Worm (Caenorhabditis elegans) whole organism, young adult: ENCODE results near the gene Y43F8C.7.
A peak's percentile ranks its signal among the peaks of the same experiment; 100 is the strongest.

Source experiments
- B0019.2 ChIP-seq: fragments of 200-800 bp; sonication (Bioruptor generic); conservative IDR thresholded peaks from 2 replicates; pipeline ENCODE4 v1.3.6; 2022; ENCODE audit warnings: missing genetic modification reagents, missing genetic modification characterization, missing compliant biosample characterization
- C06A6.2 ChIP-seq: fragments of 200-800 bp; sonication (Bioruptor generic); conservative IDR thresholded peaks from 2 replicates; pipeline ENCODE4 v1.3.6; 2022; ENCODE audit warnings: missing genetic modification characterization, missing compliant biosample characterization
- C17E4.6 ChIP-seq: fragments of 200-800 bp; sonication (Bioruptor generic); IDR thresholded peaks from 2 replicates; pipeline ENCODE4 v1.3.6; 2022; ENCODE audit warnings: missing genetic modification reagents, missing genetic modification characterization, missing compliant biosample characterization
- D2030.7 ChIP-seq: fragments of 200-800 bp; sonication (Bioruptor generic); IDR thresholded peaks from 2 replicates; pipeline ENCODE4 v1.3.6; 2022; ENCODE audit warnings: missing genetic modification reagents, missing genetic modification characterization, missing compliant biosample characterization
- F22D6.2 ChIP-seq: sonication (generic microtip); optimal IDR thresholded peaks from 2 replicates; lab custom pipeline; 2016; ENCODE audit warnings: mild to moderate bottlenecking, missing genetic modification characterization, missing compliant biosample characterization
- F23B12.7 ChIP-seq: sonication (generic microtip); optimal IDR thresholded peaks from 2 replicates; lab custom pipeline; 2017; ENCODE audit warnings: missing genetic modification characterization, mild to moderate bottlenecking, missing compliant biosample characterization, antibody characterized with exemption, moderate library complexity; ENCODE audit not compliant: insufficient read depth
- F49E8.2 ChIP-seq: sonication (generic microtip); optimal IDR thresholded peaks from 3 replicates; lab custom pipeline; 2017; ENCODE audit warnings: missing genetic modification characterization, mild to moderate bottlenecking, missing compliant biosample characterization, antibody characterized with exemption, moderate library complexity; ENCODE audit not compliant: insufficient read depth
- F55B11.4 ChIP-seq: sonication (generic microtip); optimal IDR thresholded peaks from 2 replicates; lab custom pipeline; 2016; ENCODE audit warnings: missing compliant biosample characterization, missing genetic modification characterization, borderline replicate concordance; ENCODE audit not compliant: insufficient read depth
- F57A8.1 ChIP-seq: fragments of 200-800 bp; sonication (Bioruptor generic); optimal IDR thresholded peaks from 2 replicates; lab custom pipeline; 2018; ENCODE audit warnings: mild to moderate bottlenecking, missing genetic modification characterization, moderate library complexity, missing compliant biosample characterization
- K11D2.4 ChIP-seq: fragments of 200-800 bp; sonication (Bioruptor generic); IDR thresholded peaks from 2 replicates; pipeline ENCODE4 v1.3.6; 2022; ENCODE audit warnings: missing genetic modification reagents, missing genetic modification characterization, missing compliant biosample characterization
- T07F8.4 ChIP-seq: sonication (generic microtip); optimal IDR thresholded peaks from 2 replicates; lab custom pipeline; 2016; ENCODE audit warnings: mild to moderate bottlenecking, missing genetic modification characterization, moderate library complexity, missing compliant biosample characterization
- Y53F4B.3 ChIP-seq: fragments of 200-800 bp; sonication (Bioruptor generic); IDR thresholded peaks from 2 replicates; pipeline ENCODE4 v1.3.6; 2022; ENCODE audit warnings: missing genetic modification reagents, missing genetic modification characterization, missing compliant biosample characterization
- Y67H2A.10 ChIP-seq: fragments of 200-800 bp; sonication (Bioruptor generic); conservative IDR thresholded peaks from 2 replicates; pipeline ENCODE4 v1.3.6; 2022; ENCODE audit warnings: missing genetic modification reagents, missing genetic modification characterization, missing compliant biosample characterization
- ZK185.1 ChIP-seq: sonication (generic microtip); optimal IDR thresholded peaks from 2 replicates; lab custom pipeline; 2016; ENCODE audit warnings: mild to moderate bottlenecking, missing genetic modification characterization, missing compliant biosample characterization; ENCODE audit not compliant: poor library complexity, severe bottlenecking
- aptf-2 ChIP-seq: fragments of 200-800 bp; sonication (Bioruptor generic); conservative IDR thresholded peaks from 2 replicates; pipeline ENCODE4 v1.3.6; 2022; ENCODE audit warnings: missing genetic modification reagents, missing genetic modification characterization, missing compliant biosample characterization
- attf-6 ChIP-seq: fragments of 200-800 bp; sonication (Bioruptor generic); IDR thresholded peaks from 2 replicates; pipeline ENCODE4 v1.3.6; 2022; ENCODE audit warnings: missing genetic modification reagents, missing genetic modification characterization, missing compliant biosample characterization
- ceh-58 ChIP-seq: fragments of 200-800 bp; sonication (Bioruptor generic); IDR thresholded peaks from 2 replicates; pipeline ENCODE4 v1.3.6; 2022; ENCODE audit warnings: missing genetic modification characterization, missing compliant biosample characterization
- ceh-91 ChIP-seq: fragments of 200-800 bp; sonication (Bioruptor generic); IDR thresholded peaks from 2 replicates; pipeline ENCODE4 v1.3.6; 2022; ENCODE audit warnings: missing genetic modification reagents, missing genetic modification characterization, missing compliant biosample characterization
- dpl-1 ChIP-seq: fragments of 150-350 bp; optimal IDR thresholded peaks from 2 replicates; lab custom pipeline; 2014; ENCODE audit warnings: missing biosample characterization, missing genetic modification reagents, missing genetic modification characterization
- efl-1 ChIP-seq: fragments of 150-350 bp; optimal IDR thresholded peaks from 2 replicates; lab custom pipeline; 2014; ENCODE audit warnings: missing biosample characterization, missing genetic modification reagents, missing genetic modification characterization
- egrh-3 ChIP-seq: fragments of 200-800 bp; sonication (Bioruptor generic); IDR thresholded peaks from 2 replicates; pipeline ENCODE4 v1.3.6; 2022; ENCODE audit warnings: missing genetic modification reagents, missing genetic modification characterization, missing compliant biosample characterization
- hlh-26 ChIP-seq: fragments of 200-800 bp; sonication (Bioruptor generic); conservative IDR thresholded peaks from 2 replicates; pipeline ENCODE4 v1.3.6; 2022; ENCODE audit warnings: missing genetic modification reagents, missing genetic modification characterization, missing compliant biosample characterization
- hmg-20 ChIP-seq: fragments of 200-800 bp; sonication (Bioruptor generic); IDR thresholded peaks from 2 replicates; pipeline ENCODE4 v1.3.6; 2022; ENCODE audit warnings: missing genetic modification reagents, missing genetic modification characterization, missing compliant biosample characterization
- hsf-1 ChIP-seq: fragments of 200-800 bp; sonication (Bioruptor generic); IDR thresholded peaks from 2 replicates; pipeline ENCODE4 v1.3.6; 2022; ENCODE audit warnings: missing genetic modification reagents, missing genetic modification characterization, missing compliant biosample characterization
- lag-1 ChIP-seq: fragments of 200-800 bp; sonication (Bioruptor generic); IDR thresholded peaks from 2 replicates; pipeline ENCODE4 v1.3.6; 2022; ENCODE audit warnings: missing genetic modification reagents, missing genetic modification characterization, missing compliant biosample characterization
- lin-35 ChIP-seq, 3 experiments: fragments of 150-350 bp in 2 of 3; sonication (generic microtip) in 1 of 3; optimal IDR thresholded peaks; 2 replicates each; lab custom pipeline; 2014 to 2018; ENCODE audit warnings: missing biosample characterization in 3 of 3, missing genetic modification characterization in 3 of 3, missing genetic modification reagents in 3 of 3
- lin-54 ChIP-seq: fragments of 200-800 bp; sonication (Bioruptor generic); optimal IDR thresholded peaks from 2 replicates; lab custom pipeline; 2018; ENCODE audit warnings: mild to moderate bottlenecking, missing genetic modification characterization, missing compliant biosample characterization
- lsl-1 ChIP-seq: fragments of 200-800 bp; sonication (Bioruptor generic); optimal IDR thresholded peaks from 2 replicates; lab custom pipeline; 2018; ENCODE audit warnings: mild to moderate bottlenecking, missing genetic modification characterization, moderate library complexity, missing compliant biosample characterization
- madf-6 ChIP-seq: fragments of 200-800 bp; sonication (Bioruptor generic); IDR thresholded peaks from 2 replicates; pipeline ENCODE4 v1.3.6; 2022; ENCODE audit warnings: missing genetic modification reagents, missing genetic modification characterization, missing compliant biosample characterization
- madf-8 ChIP-seq: fragments of 200-800 bp; sonication (Bioruptor generic); conservative IDR thresholded peaks from 2 replicates; pipeline ENCODE4 v1.3.6; 2022; ENCODE audit warnings: missing genetic modification reagents, missing genetic modification characterization, missing compliant biosample characterization
- mxl-1 ChIP-seq: sonication (generic microtip); optimal IDR thresholded peaks from 2 replicates; lab custom pipeline; 2016; ENCODE audit warnings: missing genetic modification characterization, missing compliant biosample characterization
- rpc-1 ChIP-seq, 2 experiments: fragments of 150-350 bp in 1 of 2; sonication (generic microtip) in 1 of 2; optimal IDR thresholded peaks; 2 replicates each; lab custom pipeline; 2014 to 2018; ENCODE audit warnings: missing biosample characterization in 1 of 2, missing genetic modification characterization in 1 of 2, missing genetic modification reagents in 1 of 2, missing genotype in 1 of 2
- xnd-1 ChIP-seq: sonication (generic microtip); optimal IDR thresholded peaks from 2 replicates; lab custom pipeline; 2016; ENCODE audit warnings: missing genotype, missing genetic modification reagents, missing genetic modification characterization, missing compliant biosample characterization
- zfh-2 ChIP-seq: fragments of 200-800 bp; sonication (Bioruptor generic); conservative IDR thresholded peaks from 2 replicates; pipeline ENCODE4 v1.3.6; 2022; ENCODE audit warnings: missing genetic modification reagents, missing genetic modification characterization, missing compliant biosample characterization

Y43F8C.7 gene

DNA sequence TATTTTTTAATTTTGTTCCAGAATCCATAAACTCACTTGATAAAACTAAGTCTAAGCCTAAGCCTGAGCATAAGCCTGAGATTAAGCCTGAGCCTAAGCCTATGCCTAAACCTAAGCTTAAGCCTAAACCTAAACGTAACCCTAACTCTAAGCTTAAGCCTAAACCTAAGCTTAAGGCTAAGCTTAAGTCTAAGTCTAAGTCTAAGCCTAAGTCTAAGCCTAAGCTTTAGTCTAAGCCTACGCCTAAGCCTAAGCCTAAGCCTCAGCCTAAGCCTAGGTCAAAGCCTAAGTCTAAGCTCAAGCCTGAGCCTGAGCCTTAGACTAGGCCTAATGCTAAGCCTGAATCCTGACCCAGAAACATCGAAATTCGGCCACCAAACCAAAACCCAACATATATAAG, 20.7 kb upstream of the Y43F8C.7 start:
- TF ChIP-seq xnd-1 (tag; lab: Kevin White, UChicago) (no peak), F55B11.4 (tag; lab: Kevin White, UChicago) (no peak), T07F8.4 (tag; lab: Kevin White, UChicago) (no peak), lag-1 (no peak), F23B12.7 (tag; lab: Kevin White, UChicago) (no peak), egrh-3 (GFP tag; lab: Robert Waterston, UW) (no peak), ZK185.1 (no peak), K11D2.4 (no peak), mxl-1 (no peak), B0019.2 (GFP tag; lab: Robert Waterston, UW) (no peak), Y67H2A.10 (GFP tag; lab: Robert Waterston, UW) (no peak), hsf-1 (no peak), C17E4.6 (GFP tag; lab: Robert Waterston, UW) (no peak), ceh-58 (no peak), F49E8.2 (tag; lab: Kevin White, UChicago) (no peak)

DNA sequence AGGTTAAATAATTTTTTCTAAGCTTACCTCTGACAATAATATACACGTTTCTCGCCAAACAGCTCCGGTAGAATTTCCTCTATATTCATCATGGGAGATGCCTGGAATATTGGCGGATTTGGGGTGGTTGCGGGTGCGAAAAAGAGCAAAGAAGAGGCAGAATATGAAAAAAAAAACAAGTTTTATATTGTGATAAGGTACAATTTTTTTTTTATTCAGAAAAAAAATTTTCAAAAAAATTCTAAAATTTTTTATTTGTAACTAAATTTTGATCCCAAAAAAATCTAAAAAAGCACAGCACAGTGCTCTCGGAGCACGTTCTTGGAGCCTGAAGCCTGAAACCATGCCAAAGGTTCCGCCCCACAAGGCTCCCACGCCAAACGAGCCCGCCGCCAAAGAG, 11.3 kb upstream of the Y43F8C.7 start, which contains the start of gene dmd-3:
Gene dmd-3 (minus strand): TSS at position 101 of the 400 bp plus-strand sequence.
- TF ChIP-seq rpc-1 (optimal IDR thresholded peaks at IDR 0.05; lab: Kevin White, UChicago) = no peak
- peak; percentile 3 for TF ChIP-seq rpc-1 (tag; optimal IDR thresholded peaks at IDR 0.05; lab: Kevin White, UChicago)
- no peak for TF ChIP-seq attf-6 (GFP tag; lab: Robert Waterston, UW)
- TF ChIP-seq Y67H2A.10 (GFP tag; lab: Robert Waterston, UW) = no peak
- no peak for TF ChIP-seq Y53F4B.3 (GFP tag; lab: Robert Waterston, UW)
- TF ChIP-seq hlh-26 (GFP tag; lab: Robert Waterston, UW) = no peak
- no peak for TF ChIP-seq lin-54
- TF ChIP-seq ceh-91 (GFP tag; lab: Robert Waterston, UW) = no peak

ce11 chrV:19645572-19646155, 1.8 kb upstream of the Y43F8C.7 start, which contains the start of gene Y43F8C.9:
Gene Y43F8C.9, plus strand, starts transcription at chrV:19646105.
- TF ChIP-seq madf-6 (GFP tag; lab: Robert Waterston, UW) (peak; percentile 57; the same call in 1 of the 2 replicates), D2030.7 (GFP tag; lab: Robert Waterston, UW) (0 out of 2 replicates have a peak, but pooled peaks have one; percentile 20), F57A8.1 (GFP tag; lab: Kevin White, UChicago) (no peak), C06A6.2 (no peak), ceh-91 (GFP tag; lab: Robert Waterston, UW) (0 out of 2 replicates have a peak, but pooled peaks have one; percentile 20), madf-8 (GFP tag; lab: Robert Waterston, UW) (peak; percentile 46), aptf-2 (GFP tag; lab: Robert Waterston, UW) (no peak), hmg-20 (GFP tag; lab: Robert Waterston, UW) (no peak), xnd-1 (tag; lab: Kevin White, UChicago) (peak; percentile 5), lin-35 (GFP tag; optimal IDR thresholded peaks at IDR 0.05; lab: Kevin White, UChicago) (no peak), lsl-1 (GFP tag; lab: Kevin White, UChicago) (peak; percentile 22), F22D6.2 (no peak), F49E8.2 (tag; lab: Kevin White, UChicago) (peak; percentile 29), dpl-1 (GFP tag; lab: Kevin White, UChicago) (peak; percentile 6), zfh-2 (GFP tag; lab: Robert Waterston, UW) (no peak), efl-1 (peak; percentile 69), lin-54 (peak; percentile 66)
